Worm (Caenorhabditis elegans) whole organism, midembryonic: ENCODE data around the gene C07A12.7.

Experiments used
- T22C8.4 ChIP-seq: fragments of 200-800 bp; sonication (Bioruptor generic); IDR thresholded peaks from 2 replicates; pipeline ENCODE4 v1.3.6; 2022; ENCODE audit warnings: missing genetic modification characterization, missing compliant biosample characterization
- cog-1 ChIP-seq: sonication (generic microtip); optimal IDR thresholded peaks from 2 replicates; lab custom pipeline; 2016; ENCODE audit warnings: missing genetic modification characterization, missing compliant biosample characterization
- flt-1 ChIP-seq: fragments of 200-800 bp; sonication (Bioruptor generic); IDR thresholded peaks from 2 replicates; pipeline ENCODE4 v1.3.6; 2022; ENCODE audit warnings: missing genetic modification characterization, missing compliant biosample characterization
- klf-2 ChIP-seq: fragments of 200-800 bp; sonication (Bioruptor generic); conservative IDR thresholded peaks from 2 replicates; pipeline ENCODE4 v1.3.6; 2022; ENCODE audit warnings: missing genetic modification reagents, missing genetic modification characterization, missing compliant biosample characterization
- med-1 ChIP-seq: sonication (generic microtip); optimal IDR thresholded peaks from 2 replicates; lab custom pipeline; 2017; ENCODE audit warnings: missing genetic modification characterization, mild to moderate bottlenecking, missing compliant biosample characterization, antibody characterized with exemption, missing genetic modification reagents; ENCODE audit not compliant: insufficient read depth
- ref-1 ChIP-seq: fragments of 200-800 bp; sonication (Bioruptor generic); conservative IDR thresholded peaks from 2 replicates; pipeline ENCODE4 v1.3.6; 2022; ENCODE audit warnings: missing genetic modification reagents, missing genetic modification characterization, missing compliant biosample characterization
- tab-1 ChIP-seq: fragments of 200-800 bp; sonication (Bioruptor generic); IDR thresholded peaks from 2 replicates; pipeline ENCODE4 v1.3.6; 2022; ENCODE audit warnings: missing genetic modification characterization, missing compliant biosample characterization
- ztf-23 ChIP-seq: fragments of 200-800 bp; sonication (Bioruptor generic); IDR thresholded peaks from 2 replicates; pipeline ENCODE4 v1.3.6; 2022; ENCODE audit warnings: missing genetic modification reagents, missing genetic modification characterization, missing compliant biosample characterization
- ztf-29 ChIP-seq: fragments of 200-800 bp; sonication (Bioruptor generic); IDR thresholded peaks from 2 replicates; pipeline ENCODE4 v1.3.6; 2022; ENCODE audit warnings: missing genetic modification reagents, missing genetic modification characterization, missing compliant biosample characterization

Gene C07A12.7

DNA sequence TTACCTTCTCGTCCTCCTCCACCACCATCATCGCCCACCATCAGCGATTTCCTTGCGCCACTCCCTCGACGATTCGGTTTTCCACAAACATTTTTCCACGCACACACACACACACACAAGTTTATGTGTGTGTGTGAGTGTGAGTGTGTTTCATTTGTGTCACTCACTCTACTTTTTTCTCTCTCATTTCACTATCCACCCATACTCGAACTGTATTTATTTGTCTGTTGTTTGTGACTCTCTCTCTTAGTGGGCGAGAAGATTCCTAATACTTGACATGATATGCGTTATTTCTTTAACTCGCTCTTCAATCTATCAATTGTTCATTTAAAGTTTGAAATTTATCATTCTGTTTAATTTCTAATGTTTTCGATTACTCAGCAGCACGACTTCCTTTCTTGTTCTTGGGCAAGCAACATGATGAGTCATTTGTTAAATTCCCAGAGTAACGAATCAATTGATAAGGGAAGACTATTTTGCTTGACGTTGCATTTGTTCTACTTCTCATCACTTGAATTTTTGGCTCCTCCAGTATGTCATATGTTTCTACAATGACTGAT, 14.7 kb downstream of the C07A12.7 start:
- TF ChIP-seq cog-1 (tag; lab: Kevin White, UChicago), result no peak
- TF ChIP-seq med-1 (GFP tag; lab: Kevin White, UChicago), result no peak
- TF ChIP-seq tab-1 (GFP tag; lab: Robert Waterston, UW), result no peak
- no peak for TF ChIP-seq ztf-23 (GFP tag; lab: Robert Waterston, UW)
- no peak for TF ChIP-seq ztf-29
- TF ChIP-seq T22C8.4 (GFP tag; lab: Robert Waterston, UW), result no peak
- TF ChIP-seq klf-2 (GFP tag; lab: Robert Waterston, UW), result no peak

DNA sequence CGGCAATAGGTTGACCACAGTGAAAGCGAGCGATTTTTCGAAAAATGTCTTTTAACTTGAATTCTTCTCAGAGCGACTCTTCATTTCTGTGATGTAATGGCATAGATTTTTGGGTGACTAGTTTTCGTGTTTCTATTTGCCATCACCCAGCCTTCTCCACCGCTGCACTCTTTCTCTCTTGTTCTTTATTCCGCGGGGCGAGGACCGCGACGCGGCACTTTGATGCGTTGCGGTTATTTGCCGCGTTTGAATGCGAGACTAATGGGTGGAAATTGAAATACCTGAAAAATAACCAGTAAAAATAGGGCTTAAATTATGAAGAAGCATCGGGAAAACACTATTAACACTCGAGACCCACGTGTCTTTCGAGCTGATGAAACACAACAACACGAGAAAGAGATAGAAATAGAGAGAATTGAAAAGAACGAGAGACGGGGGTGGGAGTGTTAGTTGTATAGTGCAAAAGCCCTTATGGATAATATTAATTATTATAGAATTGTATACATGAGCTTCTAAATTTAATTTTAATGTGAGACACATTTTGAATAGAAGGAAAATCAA, 17.8 kb downstream of the C07A12.7 start, which contains the start of gene dgk-2:
Gene dgk-2 (minus strand): TSS at position 281 of the 561 bp plus-strand sequence.
- TF ChIP-seq flt-1 (GFP tag; lab: Robert Waterston, UW), result 0 out of 2 replicates have a peak, but pooled peaks have one; percentile 49
- TF ChIP-seq cog-1 (tag; lab: Kevin White, UChicago), result no peak

DNA sequence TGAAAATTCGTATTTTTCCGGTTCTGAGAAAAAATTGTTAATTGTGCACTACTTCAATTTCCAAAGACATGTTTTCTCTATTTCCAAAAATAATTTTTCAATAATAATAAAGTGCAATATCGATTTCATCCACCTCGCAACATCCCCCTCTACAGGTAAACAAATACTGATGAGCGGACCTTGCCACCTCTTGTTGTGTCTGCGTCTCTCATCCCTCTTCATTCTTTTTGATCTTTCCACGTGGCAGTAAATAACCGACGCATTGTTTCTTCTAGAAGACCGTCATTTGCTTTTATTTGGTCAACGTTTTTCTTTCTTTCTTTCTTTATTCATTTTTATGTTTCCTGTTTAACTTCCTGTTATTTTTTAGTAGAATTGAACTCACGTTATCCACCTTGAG, 18.7 kb downstream of the C07A12.7 start:
- TF ChIP-seq ztf-29 (no peak), med-1 (GFP tag; lab: Kevin White, UChicago) (no peak), flt-1 (GFP tag; lab: Robert Waterston, UW) (no peak), tab-1 (GFP tag; lab: Robert Waterston, UW) (no peak), ztf-23 (GFP tag; lab: Robert Waterston, UW) (no peak), ref-1 (GFP tag; lab: Robert Waterston, UW) (no peak), cog-1 (tag; lab: Kevin White, UChicago) (no peak), klf-2 (GFP tag; lab: Robert Waterston, UW) (no peak), T22C8.4 (GFP tag; lab: Robert Waterston, UW) (no peak)

DNA sequence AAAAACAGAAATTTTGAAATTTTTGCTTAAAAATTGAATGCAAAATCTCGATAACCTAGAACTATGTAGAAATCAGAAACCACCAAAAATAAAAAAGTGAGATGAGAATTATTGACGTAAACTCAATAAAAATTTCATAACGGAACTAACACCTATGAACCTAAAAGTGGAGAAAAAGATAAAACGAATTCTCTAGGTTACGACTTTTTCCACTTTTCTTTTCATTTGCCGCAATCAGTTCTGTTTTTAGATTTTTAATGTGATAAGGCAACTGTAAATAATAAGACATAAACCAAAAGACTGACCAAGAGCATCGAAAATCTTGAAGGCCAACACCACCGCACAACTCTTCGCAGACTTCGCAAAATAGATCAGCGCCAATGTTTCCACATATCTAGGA, 19.9 kb downstream of the C07A12.7 start:
- TF ChIP-seq T22C8.4 (GFP tag; lab: Robert Waterston, UW) (no peak), flt-1 (GFP tag; lab: Robert Waterston, UW) (no peak), klf-2 (GFP tag; lab: Robert Waterston, UW) (no peak), ztf-23 (GFP tag; lab: Robert Waterston, UW) (no peak), cog-1 (tag; lab: Kevin White, UChicago) (no peak), ref-1 (GFP tag; lab: Robert Waterston, UW) (no peak), med-1 (GFP tag; lab: Kevin White, UChicago) (no peak), tab-1 (GFP tag; lab: Robert Waterston, UW) (no peak), ztf-29 (no peak)

DNA sequence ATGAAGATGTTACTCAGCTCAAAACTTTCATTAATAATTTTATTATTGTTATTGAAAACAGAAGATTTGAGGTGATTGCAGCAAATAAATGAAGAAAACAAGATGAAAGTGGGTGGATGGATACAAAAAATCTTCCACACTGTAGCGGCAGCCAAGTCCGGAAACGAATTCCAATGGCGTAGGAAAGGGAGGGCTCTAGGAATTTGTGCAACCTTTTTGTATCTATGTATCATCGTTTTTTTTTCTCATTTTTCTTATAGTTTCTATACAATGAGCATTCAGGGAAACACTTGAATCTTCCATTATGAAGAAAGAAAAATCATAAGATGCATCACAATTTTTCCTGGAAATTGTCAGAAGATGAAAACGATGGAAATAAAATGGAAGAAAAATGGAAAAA, 21.4 kb downstream of the C07A12.7 start:
- TF ChIP-seq med-1 (GFP tag; lab: Kevin White, UChicago), result no peak
- TF ChIP-seq T22C8.4 (GFP tag; lab: Robert Waterston, UW), result no peak
- no peak for TF ChIP-seq ref-1 (GFP tag; lab: Robert Waterston, UW)
- TF ChIP-seq ztf-23 (GFP tag; lab: Robert Waterston, UW), result no peak
- TF ChIP-seq tab-1 (GFP tag; lab: Robert Waterston, UW), result no peak
- no peak for TF ChIP-seq ztf-29
- TF ChIP-seq klf-2 (GFP tag; lab: Robert Waterston, UW), result no peak

DNA sequence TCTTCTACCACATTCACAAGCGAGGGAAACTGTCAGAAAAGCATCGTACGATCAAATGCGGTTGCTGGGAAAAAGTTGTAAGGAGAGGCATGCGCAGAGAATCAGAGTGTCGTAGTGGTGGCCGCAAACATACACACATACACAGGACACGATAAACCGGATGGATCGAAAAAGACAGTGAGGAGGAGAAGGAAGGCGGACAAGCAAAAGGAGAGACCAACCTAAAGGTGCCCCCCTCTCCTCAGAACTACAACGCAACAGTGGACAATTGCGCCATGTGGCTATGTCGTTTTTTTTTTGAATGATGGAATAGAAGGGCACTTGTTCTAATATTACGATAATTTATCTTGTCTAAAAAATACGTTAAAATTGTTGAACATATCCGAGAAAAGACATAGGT, 23.5 kb downstream of the C07A12.7 start:
- TF ChIP-seq klf-2 (GFP tag; lab: Robert Waterston, UW) (no peak), med-1 (GFP tag; lab: Kevin White, UChicago) (no peak), ref-1 (GFP tag; lab: Robert Waterston, UW) (no peak), flt-1 (GFP tag; lab: Robert Waterston, UW) (no peak), T22C8.4 (GFP tag; lab: Robert Waterston, UW) (no peak), ztf-23 (GFP tag; lab: Robert Waterston, UW) (no peak), cog-1 (tag; lab: Kevin White, UChicago) (no peak), tab-1 (GFP tag; lab: Robert Waterston, UW) (no peak), ztf-29 (no peak)

DNA sequence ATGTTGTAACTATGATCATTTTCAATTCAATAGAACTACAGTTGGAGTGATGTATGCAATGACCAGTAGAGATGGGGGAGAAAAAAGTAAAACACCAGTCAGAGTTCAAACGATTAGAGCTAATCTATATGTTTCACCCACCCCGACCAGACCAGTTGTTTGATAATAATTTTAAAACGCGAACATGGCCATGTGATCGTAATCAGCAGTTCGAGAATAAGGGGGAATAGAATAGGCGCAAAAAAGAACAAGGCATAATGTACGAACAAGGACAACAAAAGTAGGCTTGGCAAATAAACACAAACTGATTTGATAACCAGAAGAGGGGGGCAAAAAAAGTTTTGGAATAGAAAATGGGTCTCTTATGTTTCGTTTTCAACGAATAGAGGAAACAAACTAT, 23.9 kb downstream of the C07A12.7 start:
- TF ChIP-seq cog-1 (tag; lab: Kevin White, UChicago), result no peak
- no peak for TF ChIP-seq klf-2 (GFP tag; lab: Robert Waterston, UW)
- no peak for TF ChIP-seq T22C8.4 (GFP tag; lab: Robert Waterston, UW)
- TF ChIP-seq flt-1 (GFP tag; lab: Robert Waterston, UW), result no peak
- no peak for TF ChIP-seq ref-1 (GFP tag; lab: Robert Waterston, UW)
- no peak for TF ChIP-seq med-1 (GFP tag; lab: Kevin White, UChicago)
- TF ChIP-seq tab-1 (GFP tag; lab: Robert Waterston, UW), result no peak
- TF ChIP-seq ztf-29, result no peak
- TF ChIP-seq ztf-23 (GFP tag; lab: Robert Waterston, UW), result no peak

DNA sequence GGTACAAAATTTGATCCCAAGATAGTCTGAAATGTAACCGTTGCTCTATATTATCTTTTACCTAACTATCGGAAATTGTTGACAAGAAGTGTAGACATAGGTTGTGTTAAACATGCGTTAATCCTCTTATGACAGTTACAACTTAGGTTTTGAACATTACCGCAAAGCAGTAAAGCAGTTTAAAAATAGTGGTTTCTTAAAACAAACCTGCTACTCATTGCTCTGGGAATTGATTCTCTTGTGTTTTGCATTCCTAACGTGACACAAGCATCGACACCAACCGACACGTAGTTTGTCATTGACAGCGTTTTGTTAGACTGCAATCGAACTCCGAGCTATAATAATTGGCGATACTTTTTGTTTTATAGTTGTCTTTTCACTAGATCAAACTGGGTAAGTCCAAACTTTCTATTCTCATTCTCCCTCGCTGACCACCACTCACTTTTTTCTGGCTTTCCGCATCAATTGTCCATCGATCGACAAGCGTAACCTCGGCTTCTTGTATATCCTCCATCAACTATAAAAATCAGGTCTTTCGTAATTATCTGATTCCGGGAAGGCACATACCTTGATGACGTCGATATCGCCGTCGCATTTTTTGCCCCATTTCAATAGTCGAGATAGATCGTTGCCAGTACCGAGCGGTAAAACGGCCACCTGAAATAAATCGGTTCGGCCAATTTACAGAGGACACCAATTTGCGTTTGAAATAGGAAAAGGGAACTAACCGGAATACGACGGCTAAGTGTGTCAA, 26.0 kb downstream of the C07A12.7 start:
- TF ChIP-seq ztf-29, result no peak

DNA sequence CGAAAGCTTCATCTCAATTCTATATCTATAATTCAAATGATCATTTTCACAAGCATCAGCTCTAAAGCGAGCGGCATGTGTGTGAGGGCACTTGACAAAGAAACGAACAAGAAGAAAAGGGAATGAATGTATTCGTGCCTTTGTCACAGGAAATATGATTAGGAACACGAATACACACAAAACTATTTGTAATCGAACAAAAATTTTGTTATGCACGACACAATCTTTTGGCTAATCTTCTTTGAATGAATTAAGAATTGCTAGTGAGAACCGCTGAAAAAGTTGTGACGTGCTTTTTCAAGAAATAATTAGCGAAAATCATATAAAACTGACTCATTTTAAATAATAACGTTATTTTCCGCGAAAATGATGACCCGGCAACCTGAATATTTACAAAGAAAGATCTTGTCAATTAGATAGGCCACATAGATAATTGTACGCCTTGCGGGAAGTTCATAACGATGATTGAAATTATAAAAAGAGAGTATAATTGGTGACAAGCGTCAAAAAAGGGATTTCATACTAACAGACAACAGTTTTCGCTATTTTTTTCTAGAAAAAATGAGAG, 28.4 kb downstream of the C07A12.7 start:
- TF ChIP-seq ref-1 (GFP tag; lab: Robert Waterston, UW), result no peak
- no peak for TF ChIP-seq flt-1 (GFP tag; lab: Robert Waterston, UW)
- no peak for TF ChIP-seq T22C8.4 (GFP tag; lab: Robert Waterston, UW)
- no peak for TF ChIP-seq cog-1 (tag; lab: Kevin White, UChicago)
- no peak for TF ChIP-seq klf-2 (GFP tag; lab: Robert Waterston, UW)
- no peak for TF ChIP-seq med-1 (GFP tag; lab: Kevin White, UChicago)
